Worm (Caenorhabditis elegans) whole organism, L3 larva: Measurements from ENCODE around the gene gcy-1.

ENCODE experiments used
- ceh-28 ChIP-seq: fragments of 150-350 bp; optimal IDR thresholded peaks from 2 replicates; lab custom pipeline; 2014; ENCODE audit warnings: missing biosample characterization, missing genetic modification reagents, missing genetic modification characterization
- ceh-82 ChIP-seq: fragments of 150-350 bp; optimal IDR thresholded peaks from 2 replicates; lab custom pipeline; 2014; ENCODE audit warnings: missing biosample characterization, missing genetic modification characterization
- ceh-9 ChIP-seq: sonication (generic microtip); optimal IDR thresholded peaks from 2 replicates; lab custom pipeline; 2018; ENCODE audit warnings: missing biosample characterization, missing genetic modification characterization
- jun-1 ChIP-seq: fragments of 150-350 bp; optimal IDR thresholded peaks from 2 replicates; lab custom pipeline; 2014; ENCODE audit warnings: missing biosample characterization, missing genetic modification reagents, missing genetic modification characterization
- nhr-25 ChIP-seq: sonication (generic microtip); optimal IDR thresholded peaks from 2 replicates; lab custom pipeline; 2017; ENCODE audit warnings: missing biosample characterization, missing genetic modification characterization
- nhr-76 ChIP-seq: fragments of 150-350 bp; sonication (generic microtip); optimal IDR thresholded peaks from 5 replicates; lab custom pipeline; 2014; ENCODE audit warnings: missing biosample characterization, missing genetic modification characterization
- pqm-1 ChIP-seq: fragments of 150-350 bp; optimal IDR thresholded peaks from 2 replicates; lab custom pipeline; 2017; ENCODE audit warnings: missing biosample characterization, missing genetic modification characterization, inconsistent platforms
- unc-39 ChIP-seq: sonication (generic microtip); optimal IDR thresholded peaks from 4 replicates; lab custom pipeline; 2017; ENCODE audit warnings: missing biosample characterization, missing genetic modification characterization
- zag-1 ChIP-seq: fragments of 150-350 bp; optimal IDR thresholded peaks from 2 replicates; lab custom pipeline; 2014; ENCODE audit warnings: missing biosample characterization, missing genetic modification characterization
- ztf-11 ChIP-seq: fragments of 150-350 bp; optimal IDR thresholded peaks from 2 replicates; lab custom pipeline; 2014; ENCODE audit warnings: missing biosample characterization, missing genetic modification characterization

Gene gcy-1

ce11 chrII:9468414-9468813, 48.3 kb downstream of the gcy-1 start, which contains the start of gene chil-23 (continued):
- TF ChIP-seq nhr-25 (tag; lab: Kevin White, UChicago) = no peak
- no peak for TF ChIP-seq ceh-9
- TF ChIP-seq zag-1 (tag; lab: Kevin White, UChicago) = no peak
- TF ChIP-seq unc-39 (tag; lab: Kevin White, UChicago) = no peak
- TF ChIP-seq nhr-76 (tag; lab: Kevin White, UChicago) = no peak
- TF ChIP-seq ceh-28 (tag; lab: Kevin White, UChicago) = no peak
- TF ChIP-seq ztf-11 = no peak
- TF ChIP-seq ceh-82 (tag; lab: Kevin White, UChicago) = no peak

DNA sequence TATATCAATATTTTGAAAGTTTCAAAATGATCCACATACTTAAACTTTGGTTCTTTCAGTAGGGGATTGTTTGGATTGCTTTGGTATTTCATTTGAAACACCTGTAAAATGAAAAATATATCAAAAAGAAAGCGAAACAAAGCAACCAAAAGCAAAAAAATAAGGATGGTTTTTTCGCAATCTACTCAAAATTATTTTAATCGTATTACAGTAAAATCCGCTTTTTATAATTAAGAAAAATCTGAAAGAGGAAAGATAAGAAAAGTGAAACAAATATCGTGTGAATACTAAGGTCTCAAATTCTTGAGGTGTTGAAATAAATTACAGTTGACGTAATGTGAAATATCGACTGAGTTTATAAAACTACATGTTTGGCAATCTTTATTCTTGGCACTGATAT, 50.6 kb downstream of the gcy-1 start, which contains the start of gene chil-22:
Gene chil-22, minus strand, starts transcription at position 101 of the 400 bp plus-strand sequence.
- TF ChIP-seq jun-1 (tag; lab: Kevin White, UChicago) (no peak), ceh-28 (tag; lab: Kevin White, UChicago) (no peak), unc-39 (tag; lab: Kevin White, UChicago) (no peak), pqm-1 (tag; lab: Kevin White, UChicago) (no peak), ztf-11 (no peak)
